Worm (Caenorhabditis elegans) whole organism, L1 larva: Measurements from ENCODE around the gene B0546.5.
A peak's percentile ranks its signal among the peaks of the same experiment; 100 is the strongest.

Experiments
- ceh-8 ChIP-seq: fragments of 200-800 bp; sonication (Bioruptor generic); optimal IDR thresholded peaks from 2 replicates; lab custom pipeline; 2018; ENCODE audit warnings: mild to moderate bottlenecking, missing genetic modification characterization, moderate library complexity, missing compliant biosample characterization
- efl-1 ChIP-seq, 4 experiments: fragments of 150-350 bp; optimal IDR thresholded peaks in 3 of 4; peaks in 1 of 4; 1 replicate in 1 of 4; 2 replicates in 3 of 4; lab custom pipeline; 2014; ENCODE audit warnings: missing biosample characterization in 2 of 4, missing genetic modification characterization in 2 of 4, missing genetic modification reagents in 2 of 4
- egl-13 ChIP-seq: sonication (generic microtip); optimal IDR thresholded peaks from 2 replicates; lab custom pipeline; 2016; ENCODE audit warnings: missing genotype, missing genetic modification reagents, missing genetic modification characterization, missing compliant biosample characterization
- elt-2 ChIP-seq: sonication (generic microtip); optimal IDR thresholded peaks from 2 replicates; lab custom pipeline; 2016; ENCODE audit warnings: missing genetic modification characterization, mild to moderate bottlenecking, inconsistent platforms, missing compliant biosample characterization, missing genetic modification reagents
- isw-1 ChIP-seq: fragments of 200-800 bp; sonication (Bioruptor generic); IDR thresholded peaks from 2 replicates; pipeline ENCODE4 v1.3.6; 2022; ENCODE audit warnings: missing genetic modification characterization, missing compliant biosample characterization
- lsy-2 ChIP-seq, 2 experiments: fragments of 150-350 bp; optimal IDR thresholded peaks; 2 replicates each; lab custom pipeline; 2014; ENCODE audit warnings: missing biosample characterization in 2 of 2, missing genetic modification characterization in 2 of 2
- pag-3 ChIP-seq: sonication (generic microtip); optimal IDR thresholded peaks from 2 replicates; lab custom pipeline; 2017; ENCODE audit warnings: missing genetic modification characterization, mild to moderate bottlenecking, missing compliant biosample characterization, antibody characterized with exemption, borderline replicate concordance; ENCODE audit not compliant: insufficient read depth
- pax-3 ChIP-seq: fragments of 200-800 bp; sonication (Bioruptor generic); optimal IDR thresholded peaks from 2 replicates; lab custom pipeline; 2018; ENCODE audit warnings: mild to moderate bottlenecking, missing genetic modification characterization, moderate library complexity, missing compliant biosample characterization
- swsn-7 ChIP-seq: sonication (generic microtip); optimal IDR thresholded peaks from 2 replicates; lab custom pipeline; 2016; ENCODE audit warnings: missing genetic modification characterization, missing compliant biosample characterization

Gene B0546.5

DNA sequence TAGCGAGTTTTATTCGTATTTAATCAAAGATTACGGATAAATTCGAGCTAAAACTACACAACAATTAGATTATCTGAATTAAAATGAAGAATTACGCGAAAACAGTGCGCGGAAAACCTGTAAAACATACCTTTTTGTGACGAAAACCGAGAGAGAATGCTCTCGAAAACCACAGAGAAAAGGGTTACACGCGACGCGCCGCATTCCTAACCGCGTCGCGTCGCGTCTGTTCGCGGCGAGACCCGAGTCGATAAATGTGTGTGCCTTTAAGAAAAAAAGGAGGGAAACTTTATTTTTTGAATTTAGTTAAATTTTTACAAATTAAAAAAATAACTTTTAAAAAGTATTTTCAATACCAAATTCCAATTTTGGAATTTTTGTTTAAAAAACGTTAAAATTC is 51.2 kb downstream of the B0546.5 start, which contains the start of gene hrpa-1 (continued):
- TF ChIP-seq elt-2 (tag; lab: Kevin White, UChicago) (peak; percentile 8), egl-13 (peak; percentile 77), pax-3 (tag; lab: Kevin White, UChicago) (peak; percentile 33), swsn-7 (tag; lab: Kevin White, UChicago) (peak; percentile 88), isw-1 (peak; percentile 89), ceh-8 (GFP tag; lab: Kevin White, UChicago) (peak; percentile 20), lsy-2 (tag; optimal IDR thresholded peaks at IDR 0.05; lab: Kevin White, UChicago) (peak; percentile 94 to 97)

DNA sequence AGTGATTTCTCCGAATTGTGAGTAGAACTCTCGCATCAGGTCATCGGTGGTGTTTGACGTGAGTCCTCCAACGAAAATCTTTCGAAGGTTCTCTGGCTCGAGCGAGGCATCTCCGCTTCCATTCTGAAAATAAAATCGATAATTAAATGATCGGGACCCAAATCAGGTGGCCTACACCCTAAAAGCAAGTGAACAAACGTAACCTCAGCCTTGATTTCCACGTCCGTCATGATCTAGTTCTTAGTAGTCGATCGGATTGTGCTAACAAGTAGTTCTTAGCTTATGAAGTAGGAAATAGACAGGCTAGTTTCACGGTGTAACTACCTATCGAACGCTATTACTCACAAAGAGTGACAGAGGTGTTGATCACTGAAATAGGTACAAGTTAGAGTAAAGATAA is 51.7 kb downstream of the B0546.5 start:
- TF ChIP-seq pag-3 (no peak), efl-1 (optimal IDR thresholded peaks at IDR 0.05; lab: Kevin White, UChicago) (no peak), efl-1 (GFP tag; optimal IDR thresholded peaks at IDR 0.05 in 1 of 2; lab: Kevin White, UChicago) (peak in 1 of 2 experiments; percentile 81)
